Worm (Caenorhabditis elegans) whole organism, midembryonic: ENCODE data around the gene Y6G8.16.

Experiments used
- T22C8.4 ChIP-seq: fragments of 200-800 bp; sonication (Bioruptor generic); IDR thresholded peaks from 2 replicates; pipeline ENCODE4 v1.3.6; 2022; ENCODE audit warnings: missing genetic modification characterization, missing compliant biosample characterization
- cog-1 ChIP-seq: sonication (generic microtip); optimal IDR thresholded peaks from 2 replicates; lab custom pipeline; 2016; ENCODE audit warnings: missing genetic modification characterization, missing compliant biosample characterization
- flt-1 ChIP-seq: fragments of 200-800 bp; sonication (Bioruptor generic); IDR thresholded peaks from 2 replicates; pipeline ENCODE4 v1.3.6; 2022; ENCODE audit warnings: missing genetic modification characterization, missing compliant biosample characterization
- klf-2 ChIP-seq: fragments of 200-800 bp; sonication (Bioruptor generic); conservative IDR thresholded peaks from 2 replicates; pipeline ENCODE4 v1.3.6; 2022; ENCODE audit warnings: missing genetic modification reagents, missing genetic modification characterization, missing compliant biosample characterization
- med-1 ChIP-seq: sonication (generic microtip); optimal IDR thresholded peaks from 2 replicates; lab custom pipeline; 2017; ENCODE audit warnings: missing genetic modification characterization, mild to moderate bottlenecking, missing compliant biosample characterization, antibody characterized with exemption, missing genetic modification reagents; ENCODE audit not compliant: insufficient read depth
- ref-1 ChIP-seq: fragments of 200-800 bp; sonication (Bioruptor generic); conservative IDR thresholded peaks from 2 replicates; pipeline ENCODE4 v1.3.6; 2022; ENCODE audit warnings: missing genetic modification reagents, missing genetic modification characterization, missing compliant biosample characterization
- tab-1 ChIP-seq: fragments of 200-800 bp; sonication (Bioruptor generic); IDR thresholded peaks from 2 replicates; pipeline ENCODE4 v1.3.6; 2022; ENCODE audit warnings: missing genetic modification characterization, missing compliant biosample characterization
- ztf-23 ChIP-seq: fragments of 200-800 bp; sonication (Bioruptor generic); IDR thresholded peaks from 2 replicates; pipeline ENCODE4 v1.3.6; 2022; ENCODE audit warnings: missing genetic modification reagents, missing genetic modification characterization, missing compliant biosample characterization
- ztf-29 ChIP-seq: fragments of 200-800 bp; sonication (Bioruptor generic); IDR thresholded peaks from 2 replicates; pipeline ENCODE4 v1.3.6; 2022; ENCODE audit warnings: missing genetic modification reagents, missing genetic modification characterization, missing compliant biosample characterization

The Y6G8.16 gene

ce11 chrV:17655205-17655604 lies 49.1 kb downstream of the Y6G8.16 start:
- no peak for TF ChIP-seq ztf-29
- TF ChIP-seq tab-1 (GFP tag; lab: Robert Waterston, UW), result no peak
- TF ChIP-seq klf-2 (GFP tag; lab: Robert Waterston, UW), result no peak
- TF ChIP-seq T22C8.4 (GFP tag; lab: Robert Waterston, UW), result no peak
- TF ChIP-seq ztf-23, result no peak
- TF ChIP-seq flt-1 (GFP tag; lab: Robert Waterston, UW), result no peak
- TF ChIP-seq med-1 (GFP tag; lab: Kevin White, UChicago), result no peak
- TF ChIP-seq cog-1 (tag; lab: Kevin White, UChicago), result no peak
- TF ChIP-seq ref-1, result no peak
